Worm (Caenorhabditis elegans) whole organism, late embryonic: ENCODE results near the gene C44B7.5.

ENCODE experiments used
- K09A11.1 ChIP-seq: sonication (generic microtip); optimal IDR thresholded peaks from 2 replicates; lab custom pipeline; 2017; ENCODE audit warnings: antibody characterized with exemption, mild to moderate bottlenecking, missing genetic modification characterization, missing compliant biosample characterization; ENCODE audit not compliant: insufficient read depth
- T23F11.4 ChIP-seq: fragments of 200-800 bp; sonication (Bioruptor generic); optimal IDR thresholded peaks from 2 replicates; lab custom pipeline; 2018; ENCODE audit warnings: mild to moderate bottlenecking, missing genetic modification characterization, missing compliant biosample characterization
- Y22D7AL.16 ChIP-seq: sonication (generic microtip); optimal IDR thresholded peaks from 2 replicates; lab custom pipeline; 2016; ENCODE audit warnings: missing genetic modification characterization, missing compliant biosample characterization
- ahr-1 ChIP-seq: sonication (generic microtip); optimal IDR thresholded peaks from 2 replicates; lab custom pipeline; 2016; ENCODE audit warnings: missing genetic modification characterization, missing compliant biosample characterization
- ama-1 ChIP-seq: fragments of 150-350 bp; optimal IDR thresholded peaks from 2 replicates; lab custom pipeline; 2014
- ceh-18 ChIP-seq: sonication (generic microtip); optimal IDR thresholded peaks from 2 replicates; lab custom pipeline; 2016; ENCODE audit warnings: missing genetic modification characterization, missing compliant biosample characterization
- ceh-19 ChIP-seq: fragments of 200-800 bp; sonication (Bioruptor generic); optimal IDR thresholded peaks from 2 replicates; lab custom pipeline; 2018; ENCODE audit warnings: mild to moderate bottlenecking, missing genetic modification characterization, missing compliant biosample characterization
- ceh-2 ChIP-seq: sonication (generic microtip); optimal IDR thresholded peaks from 2 replicates; lab custom pipeline; 2016; ENCODE audit warnings: missing genotype, missing genetic modification characterization, missing compliant biosample characterization
- ceh-30 ChIP-seq: fragments of 150-350 bp; optimal IDR thresholded peaks from 2 replicates; lab custom pipeline; 2014; ENCODE audit warnings: missing biosample characterization, missing genetic modification characterization
- ceh-31 ChIP-seq: sonication (generic microtip); optimal IDR thresholded peaks from 2 replicates; lab custom pipeline; 2016; ENCODE audit warnings: missing genetic modification characterization, missing compliant biosample characterization
- ceh-34 ChIP-seq: sonication (generic microtip); optimal IDR thresholded peaks from 2 replicates; lab custom pipeline; 2016; ENCODE audit warnings: mild to moderate bottlenecking, missing genetic modification characterization, missing compliant biosample characterization
- ceh-9 ChIP-seq: sonication (generic microtip); optimal IDR thresholded peaks from 2 replicates; lab custom pipeline; 2016; ENCODE audit warnings: mild to moderate bottlenecking, missing genetic modification characterization, inconsistent platforms, missing compliant biosample characterization
- che-1 ChIP-seq: sonication (generic microtip); optimal IDR thresholded peaks from 2 replicates; lab custom pipeline; 2016; ENCODE audit warnings: mild to moderate bottlenecking, missing genetic modification characterization, missing compliant biosample characterization
- dmd-4 ChIP-seq: sonication (generic microtip); optimal IDR thresholded peaks from 2 replicates; lab custom pipeline; 2016; ENCODE audit warnings: borderline replicate concordance, missing genetic modification characterization, missing compliant biosample characterization
- dve-1 ChIP-seq: sonication (generic microtip); optimal IDR thresholded peaks from 2 replicates; lab custom pipeline; 2017; ENCODE audit warnings: antibody characterized with exemption, mild to moderate bottlenecking, missing genetic modification characterization, missing compliant biosample characterization
- ets-4 ChIP-seq: sonication (generic microtip); optimal IDR thresholded peaks from 2 replicates; lab custom pipeline; 2016; ENCODE audit warnings: missing genetic modification characterization, missing compliant biosample characterization
- eyg-1 ChIP-seq: sonication (generic microtip); optimal IDR thresholded peaks from 2 replicates; lab custom pipeline; 2016; ENCODE audit warnings: missing genotype, missing genetic modification characterization, missing compliant biosample characterization
- fax-1 ChIP-seq: sonication (generic microtip); optimal IDR thresholded peaks from 2 replicates; lab custom pipeline; 2016; ENCODE audit warnings: missing genotype, missing genetic modification characterization, missing compliant biosample characterization
- fkh-10 ChIP-seq: fragments of 150-350 bp; optimal IDR thresholded peaks from 2 replicates; lab custom pipeline; 2014; ENCODE audit warnings: missing biosample characterization, missing genetic modification reagents, missing genetic modification characterization
- gmeb-2 ChIP-seq: sonication (generic microtip); optimal IDR thresholded peaks from 2 replicates; lab custom pipeline; 2016; ENCODE audit warnings: missing genetic modification characterization, inconsistent platforms, missing compliant biosample characterization
- hlh-13 ChIP-seq: fragments of 200-800 bp; sonication (Bioruptor generic); optimal IDR thresholded peaks from 2 replicates; lab custom pipeline; 2018; ENCODE audit warnings: mild to moderate bottlenecking, missing genetic modification characterization, missing compliant biosample characterization
- hlh-30 ChIP-seq: sonication (generic microtip); optimal IDR thresholded peaks from 2 replicates; lab custom pipeline; 2017; ENCODE audit warnings: antibody characterized with exemption, missing genetic modification characterization, missing compliant biosample characterization; ENCODE audit not compliant: insufficient read depth
- hlh-8 ChIP-seq: sonication (generic microtip); optimal IDR thresholded peaks from 2 replicates; lab custom pipeline; 2016; ENCODE audit warnings: missing genotype, missing genetic modification characterization, missing compliant biosample characterization
- mec-3 ChIP-seq: sonication (generic microtip); optimal IDR thresholded peaks from 2 replicates; lab custom pipeline; 2016; ENCODE audit warnings: borderline replicate concordance, missing genetic modification characterization, missing compliant biosample characterization
- nfya-1 ChIP-seq: sonication (generic microtip); optimal IDR thresholded peaks from 2 replicates; lab custom pipeline; 2017; ENCODE audit warnings: missing genetic modification characterization, mild to moderate bottlenecking, missing compliant biosample characterization, antibody characterized with exemption, moderate library complexity
- nhr-232 ChIP-seq: sonication (generic microtip); optimal IDR thresholded peaks from 2 replicates; lab custom pipeline; 2016; ENCODE audit warnings: missing genetic modification characterization, missing compliant biosample characterization
- npax-4 ChIP-seq: sonication (generic microtip); optimal IDR thresholded peaks from 2 replicates; lab custom pipeline; 2016; ENCODE audit warnings: missing genetic modification characterization, missing compliant biosample characterization
- odd-2 ChIP-seq: sonication (generic microtip); optimal IDR thresholded peaks from 2 replicates; lab custom pipeline; 2017; ENCODE audit warnings: antibody characterized with exemption, mild to moderate bottlenecking, missing genetic modification characterization, missing compliant biosample characterization
- pag-3 ChIP-seq: sonication (generic microtip); optimal IDR thresholded peaks from 2 replicates; lab custom pipeline; 2016; ENCODE audit warnings: missing compliant biosample characterization, missing genetic modification characterization, borderline replicate concordance
- pha-2 ChIP-seq: sonication (generic microtip); optimal IDR thresholded peaks from 2 replicates; lab custom pipeline; 2017; ENCODE audit warnings: mild to moderate bottlenecking, missing genetic modification characterization, missing compliant biosample characterization
- pqm-1 ChIP-seq: sonication (generic microtip); optimal IDR thresholded peaks from 2 replicates; lab custom pipeline; 2016; ENCODE audit warnings: missing genetic modification characterization, missing compliant biosample characterization
- pros-1 ChIP-seq: fragments of 150-350 bp; optimal IDR thresholded peaks from 2 replicates; lab custom pipeline; 2014; ENCODE audit warnings: missing biosample characterization, missing genetic modification reagents, missing genetic modification characterization
- ref-2 ChIP-seq: sonication (generic microtip); optimal IDR thresholded peaks from 2 replicates; lab custom pipeline; 2016; ENCODE audit warnings: missing genetic modification characterization, missing compliant biosample characterization
- rnt-1 ChIP-seq: sonication (generic microtip); optimal IDR thresholded peaks from 2 replicates; lab custom pipeline; 2016; ENCODE audit warnings: missing genetic modification characterization, missing compliant biosample characterization
- sdc-2 ChIP-seq: sonication (generic microtip); optimal IDR thresholded peaks from 2 replicates; lab custom pipeline; 2016; ENCODE audit warnings: missing genotype, missing genetic modification characterization, missing compliant biosample characterization
- sox-2 ChIP-seq: fragments of 200-800 bp; sonication (Bioruptor generic); IDR thresholded peaks from 2 replicates; pipeline ENCODE4 v1.3.6; 2022; ENCODE audit warnings: missing genetic modification reagents, missing genetic modification characterization, missing compliant biosample characterization
- syd-9 ChIP-seq: sonication (generic microtip); optimal IDR thresholded peaks from 2 replicates; lab custom pipeline; 2016; ENCODE audit warnings: mild to moderate bottlenecking, missing genetic modification characterization, moderate library complexity, missing compliant biosample characterization
- tbx-2 ChIP-seq: sonication (generic microtip); optimal IDR thresholded peaks from 2 replicates; lab custom pipeline; 2016; ENCODE audit warnings: missing genetic modification characterization, missing compliant biosample characterization
- unc-3 ChIP-seq, 2 experiments: fragments of 200-800 bp in 1 of 2; sonication (Bioruptor generic) in 1 of 2; sonication (generic microtip) in 1 of 2; conservative IDR thresholded peaks in 1 of 2; optimal IDR thresholded peaks in 1 of 2; 2 replicates each; pipeline versions ENCODE4 v1.3.6 to Lab custom; 2016 to 2022; ENCODE audit warnings: missing compliant biosample characterization in 2 of 2, missing genetic modification characterization in 2 of 2, missing genetic modification reagents in 1 of 2
- unc-42 ChIP-seq: sonication (generic microtip); optimal IDR thresholded peaks from 2 replicates; lab custom pipeline; 2016; ENCODE audit warnings: missing genotype, missing genetic modification characterization, missing compliant biosample characterization
- unc-55 ChIP-seq: sonication (generic microtip); optimal IDR thresholded peaks from 2 replicates; lab custom pipeline; 2017; ENCODE audit warnings: missing biosample characterization, missing genetic modification reagents, missing genetic modification characterization

C44B7.5 gene

ce11 chrII:6842009-6842408 lies 30.4 kb downstream of the C44B7.5 start:
- TF ChIP-seq nhr-232 (tag; lab: Kevin White, UChicago), result no peak
- TF ChIP-seq syd-9, result no peak

- TF ChIP-seq mec-3 (tag; lab: Kevin White, UChicago), result no peak
- TF ChIP-seq nfya-1 (tag; lab: Kevin White, UChicago), result peak; percentile 10
- peak; percentile 52 for TF ChIP-seq ceh-18 (tag; lab: Kevin White, UChicago)
- TF ChIP-seq unc-55 (GFP tag; lab: Kevin White, UChicago), result peak; percentile 70
- no peak for TF ChIP-seq ref-2
- TF ChIP-seq rnt-1 (tag; lab: Kevin White, UChicago), result peak; percentile 34
- no peak for TF ChIP-seq ceh-2 (tag; lab: Kevin White, UChicago)
- no peak for TF ChIP-seq sdc-2
Measured at ce11 chrII:6841102-6841501, 31.3 kb downstream of the C44B7.5 start.

ce11 chrII:6840663-6841062 lies 31.7 kb downstream of the C44B7.5 start:
- TF ChIP-seq ceh-31 (tag; lab: Kevin White, UChicago), result no peak
- no peak for TF ChIP-seq ceh-18 (tag; lab: Kevin White, UChicago)
- no peak for TF ChIP-seq pros-1 (tag; lab: Kevin White, UChicago)
- no peak for TF ChIP-seq pqm-1
- no peak for TF ChIP-seq ahr-1 (tag; lab: Kevin White, UChicago)
- TF ChIP-seq unc-42 (tag; lab: Kevin White, UChicago), result no peak
- TF ChIP-seq gmeb-2 (tag; lab: Kevin White, UChicago), result no peak
- TF ChIP-seq pha-2, result no peak
- TF ChIP-seq sox-2 (GFP tag; lab: Robert Waterston, UW), result no peak
- TF ChIP-seq ama-1, result no peak
- no peak for TF ChIP-seq unc-3 (GFP tag; conservative IDR thresholded peaks at IDR 0.05; lab: Robert Waterston, UW)
- TF ChIP-seq unc-3 (tag; optimal IDR thresholded peaks at IDR 0.05; lab: Kevin White, UChicago), result no peak
- no peak for TF ChIP-seq Y22D7AL.16 (tag; lab: Kevin White, UChicago)
- TF ChIP-seq odd-2, result no peak
- no peak for TF ChIP-seq tbx-2 (tag; lab: Kevin White, UChicago)

- TF ChIP-seq ceh-34 (tag; lab: Kevin White, UChicago) (peak; percentile 96), rnt-1 (tag; lab: Kevin White, UChicago) (no peak), ceh-18 (tag; lab: Kevin White, UChicago) (peak; percentile 30), eyg-1 (peak; percentile 20), dve-1 (no peak), nfya-1 (tag; lab: Kevin White, UChicago) (peak; percentile 29), dmd-4 (tag; lab: Kevin White, UChicago) (no peak), hlh-30 (peak; percentile 75), npax-4 (tag; lab: Kevin White, UChicago) (no peak), unc-55 (GFP tag; lab: Kevin White, UChicago) (no peak), tbx-2 (tag; lab: Kevin White, UChicago) (peak; percentile 46)
Measured at ce11 chrII:6838977-6839376, 33.4 kb downstream of the C44B7.5 start.

- TF ChIP-seq unc-42 (tag; lab: Kevin White, UChicago) (peak; percentile 97), pros-1 (tag; lab: Kevin White, UChicago) (no peak), pag-3 (tag; lab: Kevin White, UChicago) (no peak), T23F11.4 (GFP tag; lab: Kevin White, UChicago) (no peak), unc-3 (GFP tag; conservative IDR thresholded peaks at IDR 0.05; lab: Robert Waterston, UW) (peak; percentile 84), unc-3 (tag; optimal IDR thresholded peaks at IDR 0.05; lab: Kevin White, UChicago) (peak; percentile 96), ceh-9 (tag; lab: Kevin White, UChicago) (no peak), ceh-2 (tag; lab: Kevin White, UChicago) (no peak), ceh-19 (GFP tag; lab: Kevin White, UChicago) (peak; percentile 0), ceh-30 (tag; lab: Kevin White, UChicago) (no peak), Y22D7AL.16 (tag; lab: Kevin White, UChicago) (no peak), nfya-1 (tag; lab: Kevin White, UChicago) (no peak), hlh-13 (GFP tag; lab: Kevin White, UChicago) (no peak), fkh-10 (GFP tag; lab: Kevin White, UChicago) (no peak), ets-4 (tag; lab: Kevin White, UChicago) (no peak), ref-2 (no peak), che-1 (tag; lab: Kevin White, UChicago) (no peak), hlh-30 (no peak), fax-1 (tag; lab: Kevin White, UChicago) (no peak), hlh-8 (no peak), eyg-1 (no peak), K09A11.1 (tag; lab: Kevin White, UChicago) (no peak), nhr-232 (tag; lab: Kevin White, UChicago) (no peak), odd-2 (no peak), sox-2 (GFP tag; lab: Robert Waterston, UW) (peak; percentile 21; the same call in 1 of the 2 replicates), ceh-31 (tag; lab: Kevin White, UChicago) (peak; percentile 53)
Measured at ce11 chrII:6838270-6838878, 34.0 kb downstream of the C44B7.5 start.
